Worm (Caenorhabditis elegans) whole organism, young adult: Measurements from ENCODE around the gene acdh-2.
A peak's percentile ranks its signal among the peaks of the same experiment; 100 is the strongest.

ENCODE experiments used
- B0019.2 ChIP-seq: fragments of 200-800 bp; sonication (Bioruptor generic); conservative IDR thresholded peaks from 2 replicates; pipeline ENCODE4 v1.3.6; 2022; ENCODE audit warnings: missing genetic modification reagents, missing genetic modification characterization, missing compliant biosample characterization
- B0261.1 ChIP-seq: sonication (generic microtip); optimal IDR thresholded peaks from 2 replicates; lab custom pipeline; 2016; ENCODE audit warnings: mild to moderate bottlenecking, missing genetic modification characterization, moderate library complexity, missing compliant biosample characterization
- B0336.3 ChIP-seq: fragments of 200-800 bp; sonication (Bioruptor generic); IDR thresholded peaks from 2 replicates; pipeline ENCODE4 v1.3.6; 2022; ENCODE audit warnings: missing genetic modification characterization, missing compliant biosample characterization
- F23B12.7 ChIP-seq: sonication (generic microtip); optimal IDR thresholded peaks from 2 replicates; lab custom pipeline; 2017; ENCODE audit warnings: missing genetic modification characterization, mild to moderate bottlenecking, missing compliant biosample characterization, antibody characterized with exemption, moderate library complexity; ENCODE audit not compliant: insufficient read depth
- F37B4.10 ChIP-seq: fragments of 200-800 bp; sonication (Bioruptor generic); IDR thresholded peaks from 2 replicates; pipeline ENCODE4 v1.3.6; 2022; ENCODE audit warnings: missing genetic modification characterization, missing compliant biosample characterization
- F49E8.2 ChIP-seq: sonication (generic microtip); optimal IDR thresholded peaks from 3 replicates; lab custom pipeline; 2017; ENCODE audit warnings: missing genetic modification characterization, mild to moderate bottlenecking, missing compliant biosample characterization, antibody characterized with exemption, moderate library complexity; ENCODE audit not compliant: insufficient read depth
- F55B11.4 ChIP-seq: sonication (generic microtip); optimal IDR thresholded peaks from 2 replicates; lab custom pipeline; 2016; ENCODE audit warnings: missing compliant biosample characterization, missing genetic modification characterization, borderline replicate concordance; ENCODE audit not compliant: insufficient read depth
- F57C9.4 ChIP-seq: sonication (generic microtip); optimal IDR thresholded peaks from 2 replicates; lab custom pipeline; 2017; ENCODE audit warnings: mild to moderate bottlenecking, missing genetic modification characterization, missing compliant biosample characterization
- Y67H2A.10 ChIP-seq: fragments of 200-800 bp; sonication (Bioruptor generic); conservative IDR thresholded peaks from 2 replicates; pipeline ENCODE4 v1.3.6; 2022; ENCODE audit warnings: missing genetic modification reagents, missing genetic modification characterization, missing compliant biosample characterization
- Y79H2A.3 ChIP-seq: fragments of 200-800 bp; sonication (Bioruptor generic); conservative IDR thresholded peaks from 2 replicates; pipeline ENCODE4 v1.3.6; 2022; ENCODE audit warnings: missing genetic modification reagents, missing genetic modification characterization, missing compliant biosample characterization
- athp-1 ChIP-seq: sonication (generic microtip); optimal IDR thresholded peaks from 2 replicates; lab custom pipeline; 2017; ENCODE audit warnings: mild to moderate bottlenecking, missing genetic modification characterization, missing compliant biosample characterization
- attf-3 ChIP-seq: fragments of 200-800 bp; sonication (Bioruptor generic); conservative IDR thresholded peaks from 2 replicates; pipeline ENCODE4 v1.3.6; 2022; ENCODE audit warnings: missing genetic modification reagents, missing genetic modification characterization, missing compliant biosample characterization
- bed-1 ChIP-seq: fragments of 200-800 bp; sonication (Bioruptor generic); IDR thresholded peaks from 2 replicates; pipeline ENCODE4 v1.3.6; 2022; ENCODE audit warnings: missing genetic modification reagents, missing genetic modification characterization, missing compliant biosample characterization
- ccch-3 ChIP-seq: fragments of 200-800 bp; sonication (Bioruptor generic); optimal IDR thresholded peaks from 2 replicates; lab custom pipeline; 2018; ENCODE audit warnings: mild to moderate bottlenecking, missing genetic modification characterization, missing compliant biosample characterization
- ceh-100 ChIP-seq: fragments of 200-800 bp; sonication (Bioruptor generic); IDR thresholded peaks from 2 replicates; pipeline ENCODE4 v1.3.6; 2022; ENCODE audit warnings: missing genetic modification reagents, missing genetic modification characterization, missing compliant biosample characterization
- ceh-91 ChIP-seq: fragments of 200-800 bp; sonication (Bioruptor generic); IDR thresholded peaks from 2 replicates; pipeline ENCODE4 v1.3.6; 2022; ENCODE audit warnings: missing genetic modification reagents, missing genetic modification characterization, missing compliant biosample characterization
- chd-7 ChIP-seq: sonication (generic microtip); optimal IDR thresholded peaks from 2 replicates; lab custom pipeline; 2016; ENCODE audit warnings: mild to moderate bottlenecking, missing genetic modification characterization, moderate library complexity, missing compliant biosample characterization
- die-1 ChIP-seq: sonication (generic microtip); optimal IDR thresholded peaks from 2 replicates; lab custom pipeline; 2016; ENCODE audit warnings: missing genotype, mild to moderate bottlenecking, missing genetic modification characterization, missing compliant biosample characterization
- dox-1 ChIP-seq: fragments of 200-800 bp; sonication (Bioruptor generic); IDR thresholded peaks from 2 replicates; pipeline ENCODE4 v1.3.6; 2022; ENCODE audit warnings: missing genetic modification reagents, missing genetic modification characterization, missing compliant biosample characterization
- ets-4 ChIP-seq: fragments of 200-800 bp; sonication (Bioruptor generic); optimal IDR thresholded peaks from 2 replicates; lab custom pipeline; 2018; ENCODE audit warnings: mild to moderate bottlenecking, missing genetic modification characterization, missing compliant biosample characterization
- hlh-12 ChIP-seq: sonication (generic microtip); optimal IDR thresholded peaks from 2 replicates; lab custom pipeline; 2016; ENCODE audit warnings: missing genetic modification characterization, missing compliant biosample characterization
- hlh-26 ChIP-seq: fragments of 200-800 bp; sonication (Bioruptor generic); conservative IDR thresholded peaks from 2 replicates; pipeline ENCODE4 v1.3.6; 2022; ENCODE audit warnings: missing genetic modification reagents, missing genetic modification characterization, missing compliant biosample characterization
- hmg-1.2 ChIP-seq: fragments of 200-800 bp; sonication (Bioruptor generic); IDR thresholded peaks from 2 replicates; pipeline ENCODE4 v1.3.6; 2022; ENCODE audit warnings: missing genetic modification reagents, missing genetic modification characterization, missing compliant biosample characterization
- lag-1 ChIP-seq: fragments of 200-800 bp; sonication (Bioruptor generic); IDR thresholded peaks from 2 replicates; pipeline ENCODE4 v1.3.6; 2022; ENCODE audit warnings: missing genetic modification reagents, missing genetic modification characterization, missing compliant biosample characterization
- let-526 ChIP-seq: fragments of 200-800 bp; sonication (Bioruptor generic); IDR thresholded peaks from 2 replicates; pipeline ENCODE4 v1.3.6; 2022; ENCODE audit warnings: missing genetic modification reagents, missing genetic modification characterization, missing compliant biosample characterization
- lin-26 ChIP-seq: fragments of 200-800 bp; sonication (Bioruptor generic); IDR thresholded peaks from 2 replicates; pipeline ENCODE4 v1.3.6; 2022; ENCODE audit warnings: missing genetic modification reagents, missing genetic modification characterization, missing compliant biosample characterization
- lin-35 ChIP-seq, 3 experiments: fragments of 150-350 bp in 2 of 3; sonication (generic microtip) in 1 of 3; optimal IDR thresholded peaks; 2 replicates each; lab custom pipeline; 2014 to 2018; ENCODE audit warnings: missing biosample characterization in 3 of 3, missing genetic modification characterization in 3 of 3, missing genetic modification reagents in 3 of 3
- lin-40 ChIP-seq: sonication (generic microtip); optimal IDR thresholded peaks from 2 replicates; lab custom pipeline; 2016; ENCODE audit warnings: missing genetic modification characterization, mild to moderate bottlenecking, missing compliant biosample characterization, missing genotype, missing genetic modification reagents
- lin-54 ChIP-seq: fragments of 200-800 bp; sonication (Bioruptor generic); optimal IDR thresholded peaks from 2 replicates; lab custom pipeline; 2018; ENCODE audit warnings: mild to moderate bottlenecking, missing genetic modification characterization, missing compliant biosample characterization
- lsy-27 ChIP-seq: sonication (generic microtip); optimal IDR thresholded peaks from 2 replicates; lab custom pipeline; 2017; ENCODE audit warnings: missing genetic modification characterization, mild to moderate bottlenecking, missing compliant biosample characterization, antibody characterized with exemption, missing genotype, borderline replicate concordance; ENCODE audit not compliant: insufficient read depth
- nfyb-1 ChIP-seq: fragments of 200-800 bp; sonication (Bioruptor generic); IDR thresholded peaks from 2 replicates; pipeline ENCODE4 v1.3.6; 2022; ENCODE audit warnings: missing genetic modification reagents, missing genetic modification characterization, missing compliant biosample characterization
- nhr-27 ChIP-seq: fragments of 200-800 bp; sonication (Bioruptor generic); optimal IDR thresholded peaks from 2 replicates; lab custom pipeline; 2018; ENCODE audit warnings: mild to moderate bottlenecking, missing genetic modification characterization, moderate library complexity, missing compliant biosample characterization
- nhr-80 ChIP-seq: sonication (generic microtip); optimal IDR thresholded peaks from 2 replicates; lab custom pipeline; 2016; ENCODE audit warnings: missing genetic modification characterization, missing compliant biosample characterization
- nhr-90 ChIP-seq: sonication (generic microtip); optimal IDR thresholded peaks from 2 replicates; lab custom pipeline; 2016; ENCODE audit warnings: missing genotype, mild to moderate bottlenecking, missing genetic modification characterization, missing compliant biosample characterization
- pbrm-1 ChIP-seq: fragments of 200-800 bp; sonication (Bioruptor generic); IDR thresholded peaks from 2 replicates; pipeline ENCODE4 v1.3.6; 2022; ENCODE audit warnings: missing genetic modification reagents, missing genetic modification characterization, missing compliant biosample characterization
- pha-4 ChIP-seq: fragments of 150-350 bp; sonication (generic microtip); optimal IDR thresholded peaks from 2 replicates; lab custom pipeline; 2014; ENCODE audit warnings: missing biosample characterization, missing genetic modification reagents, missing genetic modification characterization
- rcor-1 ChIP-seq: fragments of 200-800 bp; sonication (Bioruptor generic); IDR thresholded peaks from 2 replicates; pipeline ENCODE4 v1.3.6; 2022; ENCODE audit warnings: missing genetic modification reagents, missing genetic modification characterization, missing compliant biosample characterization
- sea-2 ChIP-seq: fragments of 200-800 bp; sonication (Bioruptor generic); IDR thresholded peaks from 2 replicates; pipeline ENCODE4 v1.3.6; 2022; ENCODE audit warnings: missing genetic modification characterization, missing compliant biosample characterization
- snpc-4 ChIP-seq, 5 experiments: fragments of 150-350 bp in 1 of 5; sonication (generic microtip) in 4 of 5; optimal IDR thresholded peaks; 2 replicates each; lab custom pipeline; 2014 to 2018; ENCODE audit warnings: missing genetic modification characterization in 5 of 5, missing biosample characterization in 3 of 5, antibody characterized with exemption in 2 of 5, mild to moderate bottlenecking in 2 of 5, missing compliant biosample characterization in 2 of 5, missing genotype in 2 of 5, moderate library complexity in 2 of 5, missing genetic modification reagents in 1 of 5
- somi-1 ChIP-seq: fragments of 200-800 bp; sonication (Bioruptor generic); optimal IDR thresholded peaks from 2 replicates; lab custom pipeline; 2018; ENCODE audit warnings: mild to moderate bottlenecking, missing genetic modification characterization, missing compliant biosample characterization
- sptf-2 ChIP-seq: fragments of 200-800 bp; sonication (Bioruptor generic); optimal IDR thresholded peaks from 2 replicates; lab custom pipeline; 2018; ENCODE audit warnings: mild to moderate bottlenecking, missing genetic modification characterization, missing compliant biosample characterization
- tbp1 ChIP-seq: fragments of 200-800 bp; sonication (Bioruptor generic); optimal IDR thresholded peaks from 2 replicates; lab custom pipeline; 2018; ENCODE audit warnings: mild to moderate bottlenecking, missing genetic modification characterization, missing compliant biosample characterization
- tbx-9 ChIP-seq: sonication (generic microtip); optimal IDR thresholded peaks from 2 replicates; lab custom pipeline; 2016; ENCODE audit warnings: borderline replicate concordance, missing genetic modification characterization, inconsistent platforms, missing compliant biosample characterization
- zfh-2 ChIP-seq: fragments of 200-800 bp; sonication (Bioruptor generic); conservative IDR thresholded peaks from 2 replicates; pipeline ENCODE4 v1.3.6; 2022; ENCODE audit warnings: missing genetic modification reagents, missing genetic modification characterization, missing compliant biosample characterization
- ztf-18 ChIP-seq: sonication (generic microtip); optimal IDR thresholded peaks from 2 replicates; lab custom pipeline; 2016; ENCODE audit warnings: missing genotype, mild to moderate bottlenecking, missing genetic modification characterization, missing compliant biosample characterization
- ztf-28 ChIP-seq: fragments of 200-800 bp; sonication (Bioruptor generic); IDR thresholded peaks from 2 replicates; pipeline ENCODE4 v1.3.6; 2022; ENCODE audit warnings: missing genetic modification reagents, missing genetic modification characterization, missing compliant biosample characterization

Gene acdh-2

ce11 chrII:5543476-5544144 is 3.7 kb downstream of the acdh-2 start (continued):
- peak; percentile 97 for TF ChIP-seq chd-7 (tag; lab: Kevin White, UChicago)
- peak; percentile 45 for TF ChIP-seq nhr-80 (tag; lab: Kevin White, UChicago)
- TF ChIP-seq lin-26 (GFP tag; lab: Robert Waterston, UW) = peak; percentile 91
- TF ChIP-seq lin-40 (tag; lab: Kevin White, UChicago) = peak; percentile 99
- TF ChIP-seq ztf-28 = peak; percentile 63; the same call in 1 of the 2 replicates
- TF ChIP-seq F57C9.4 (tag; lab: Kevin White, UChicago) = peak; percentile 95
- TF ChIP-seq B0019.2 (GFP tag; lab: Robert Waterston, UW) = no peak
- TF ChIP-seq ceh-100 (GFP tag; lab: Robert Waterston, UW) = peak; percentile 84
- peak; percentile 81 for TF ChIP-seq attf-3 (GFP tag; lab: Robert Waterston, UW)
- TF ChIP-seq pbrm-1 (GFP tag; lab: Robert Waterston, UW) = peak; percentile 99
- no peak for TF ChIP-seq F55B11.4
- TF ChIP-seq rcor-1 (GFP tag; lab: Robert Waterston, UW) = peak; percentile 92
- peak; percentile 95 for TF ChIP-seq pha-4
- TF ChIP-seq hlh-26 = no peak
- peak; percentile 68; the same call in 1 of the 2 replicates for TF ChIP-seq Y79H2A.3
- TF ChIP-seq lin-35 (GFP tag; optimal IDR thresholded peaks at IDR 0.05; lab: Kevin White, UChicago) = peak in 2 of 3 experiments; percentile 73 to 91
- TF ChIP-seq zfh-2 (GFP tag; lab: Robert Waterston, UW) = peak; percentile 89
- peak; percentile 98 for TF ChIP-seq nfyb-1 (GFP tag; lab: Robert Waterston, UW)
- TF ChIP-seq tbx-9 = no peak
- peak; percentile 94 for TF ChIP-seq athp-1 (tag; lab: Kevin White, UChicago)
- peak; percentile 48; the same call in 1 of the 2 replicates for TF ChIP-seq ceh-91 (GFP tag; lab: Robert Waterston, UW)
- peak; percentile 98 for TF ChIP-seq B0336.3 (GFP tag; lab: Robert Waterston, UW)
- TF ChIP-seq B0261.1 (tag; lab: Kevin White, UChicago) = peak; percentile 51
- peak; percentile 90 for TF ChIP-seq hmg-1.2 (GFP tag; lab: Robert Waterston, UW)
- peak; percentile 92; the same call in 1 of the 2 replicates for TF ChIP-seq F37B4.10 (GFP tag; lab: Robert Waterston, UW)
- TF ChIP-seq lsy-27 = no peak
- peak; percentile 77; the same call in 1 of the 2 replicates for TF ChIP-seq sea-2
- peak; percentile 77 for TF ChIP-seq ztf-18 (tag; lab: Kevin White, UChicago)
- TF ChIP-seq Y67H2A.10 = peak; percentile 73
- peak; percentile 10 for TF ChIP-seq sptf-2
- peak; percentile 81 for TF ChIP-seq ccch-3 (GFP tag; lab: Kevin White, UChicago)
- TF ChIP-seq F49E8.2 (tag; lab: Kevin White, UChicago) = peak; percentile 59
- peak; percentile 69 for TF ChIP-seq nhr-90
- TF ChIP-seq bed-1 (GFP tag; lab: Robert Waterston, UW) = 0 out of 2 replicates have a peak, but pooled peaks have one; percentile 47
- peak; percentile 64 for TF ChIP-seq die-1 (tag; lab: Kevin White, UChicago)
- TF ChIP-seq hlh-12 (tag; lab: Kevin White, UChicago) = peak; percentile 39
- TF ChIP-seq dox-1 (GFP tag; lab: Robert Waterston, UW) = peak; percentile 97
- peak; percentile 94 for TF ChIP-seq let-526 (GFP tag; lab: Robert Waterston, UW)
- peak; percentile 83 for TF ChIP-seq tbp1 (GFP tag; lab: Kevin White, UChicago)
- peak; percentile 94 for TF ChIP-seq somi-1 (GFP tag; lab: Kevin White, UChicago)
- TF ChIP-seq ets-4 (GFP tag; lab: Kevin White, UChicago) = peak; percentile 89
- peak; percentile 93 for TF ChIP-seq lin-54 (GFP tag; lab: Kevin White, UChicago)
- TF ChIP-seq F23B12.7 (tag; lab: Kevin White, UChicago) = peak; percentile 93
- peak; percentile 75; the same call in 1 of the 2 replicates for TF ChIP-seq lag-1 (GFP tag; lab: Robert Waterston, UW)
- TF ChIP-seq snpc-4 (GFP tag; optimal IDR thresholded peaks at IDR 0.05; lab: Kevin White, UChicago) = peak; percentile 98
- TF ChIP-seq snpc-4 (tag; optimal IDR thresholded peaks at IDR 0.05; lab: Kevin White, UChicago) = peak; percentile 99 to 100 (median 100)
- peak; percentile 89 for TF ChIP-seq nhr-27 (tag; lab: Kevin White, UChicago)
